Worm (Caenorhabditis elegans) whole organism, late embryonic: ENCODE measurements around the gene C39D10.8.

ENCODE experiments used
- F13H6.1 ChIP-seq: sonication (generic microtip); optimal IDR thresholded peaks from 2 replicates; lab custom pipeline; 2016; ENCODE audit warnings: missing genetic modification characterization, missing compliant biosample characterization
- ahr-1 ChIP-seq: sonication (generic microtip); optimal IDR thresholded peaks from 2 replicates; lab custom pipeline; 2016; ENCODE audit warnings: missing genetic modification characterization, missing compliant biosample characterization
- dmd-4 ChIP-seq: sonication (generic microtip); optimal IDR thresholded peaks from 2 replicates; lab custom pipeline; 2016; ENCODE audit warnings: borderline replicate concordance, missing genetic modification characterization, missing compliant biosample characterization
- pros-1 ChIP-seq: fragments of 150-350 bp; optimal IDR thresholded peaks from 2 replicates; lab custom pipeline; 2014; ENCODE audit warnings: missing biosample characterization, missing genetic modification reagents, missing genetic modification characterization
- rnt-1 ChIP-seq: sonication (generic microtip); optimal IDR thresholded peaks from 2 replicates; lab custom pipeline; 2016; ENCODE audit warnings: missing genetic modification characterization, missing compliant biosample characterization
- sox-2 ChIP-seq: fragments of 200-800 bp; sonication (Bioruptor generic); IDR thresholded peaks from 2 replicates; pipeline ENCODE4 v1.3.6; 2022; ENCODE audit warnings: missing genetic modification reagents, missing genetic modification characterization, missing compliant biosample characterization
- sox-4 ChIP-seq: sonication (generic microtip); optimal IDR thresholded peaks from 2 replicates; lab custom pipeline; 2017; ENCODE audit warnings: mild to moderate bottlenecking, missing genetic modification characterization, inconsistent platforms, missing compliant biosample characterization
- ttx-3 ChIP-seq: sonication (generic microtip); optimal IDR thresholded peaks from 2 replicates; lab custom pipeline; 2016; ENCODE audit warnings: missing genetic modification reagents, missing genetic modification characterization, missing compliant biosample characterization
- unc-55 ChIP-seq: sonication (generic microtip); optimal IDR thresholded peaks from 2 replicates; lab custom pipeline; 2017; ENCODE audit warnings: missing biosample characterization, missing genetic modification reagents, missing genetic modification characterization

- TF ChIP-seq dmd-4 (tag; lab: Kevin White, UChicago) (no peak), unc-55 (GFP tag; lab: Kevin White, UChicago) (no peak), rnt-1 (no peak), ahr-1 (tag; lab: Kevin White, UChicago) (no peak), F13H6.1 (no peak), pros-1 (no peak), ttx-3 (tag; lab: Kevin White, UChicago) (no peak), sox-2 (GFP tag; lab: Robert Waterston, UW) (no peak), sox-4 (tag; lab: Kevin White, UChicago) (no peak)
Measured at ce11 chrX:7925134-7925533, 44.4 kb upstream of the C39D10.8 start, which contains the start of gene zig-4.
